Fruit fly (Drosophila melanogaster) whole organism, embryonic: Measurements from ENCODE around the gene CG33233.

Source experiments
- Adf1 ChIP-seq: fragments of 200-800 bp; sonication (Bioruptor generic); IDR thresholded peaks from 2 replicates; pipeline ENCODE4 v1.3.6; 2022; ENCODE audit warnings: missing biosample characterization, missing genetic modification characterization
- Aef1 ChIP-seq: fragments of 200-800 bp; sonication (Bioruptor generic); IDR thresholded peaks from 3 replicates; pipeline ENCODE4 v1.3.6; 2022; ENCODE audit warnings: missing biosample characterization, missing genetic modification characterization
- B-H1 ChIP-seq: fragments of 200-800 bp; sonication (Bioruptor generic); IDR thresholded peaks from 3 replicates; pipeline ENCODE4 v1.3.6; 2022; ENCODE audit warnings: missing biosample characterization, missing genetic modification characterization
- CG10209 ChIP-seq: fragments of 200-800 bp; sonication (Bioruptor generic); optimal IDR thresholded peaks from 3 replicates; lab custom pipeline; 2017; ENCODE audit warnings: missing biosample characterization, mild to moderate bottlenecking, missing genetic modification characterization, missing genetic modification reagents
- CG10543 ChIP-seq: fragments of 200-800 bp; sonication (Bioruptor generic); optimal IDR thresholded peaks from 3 replicates; lab custom pipeline; 2017; ENCODE audit warnings: missing biosample characterization, mild to moderate bottlenecking, missing genetic modification characterization, moderate library complexity
- CG10565 ChIP-seq: fragments of 200-800 bp; sonication (Bioruptor generic); optimal IDR thresholded peaks from 3 replicates; lab custom pipeline; 2016; ENCODE audit warnings: missing biosample characterization, mild to moderate bottlenecking, missing genetic modification characterization
- CG11696 ChIP-seq: fragments of 200-800 bp; sonication (Bioruptor generic); IDR thresholded peaks from 2 replicates; pipeline ENCODE4 v1.3.6; 2022; ENCODE audit warnings: missing biosample characterization, missing genetic modification characterization
- CG12391 ChIP-seq: fragments of 200-800 bp; sonication (Bioruptor generic); optimal IDR thresholded peaks from 3 replicates; lab custom pipeline; 2018; ENCODE audit warnings: missing biosample characterization, mild to moderate bottlenecking, missing genetic modification characterization, moderate library complexity
- CG13296 ChIP-seq: fragments of 200-800 bp; sonication (Bioruptor generic); optimal IDR thresholded peaks from 3 replicates; lab custom pipeline; 2018; ENCODE audit warnings: missing biosample characterization, mild to moderate bottlenecking, missing genetic modification characterization
- CG1603 ChIP-seq: fragments of 200-800 bp; sonication (Bioruptor generic); optimal IDR thresholded peaks from 2 replicates; lab custom pipeline; 2019; ENCODE audit warnings: missing biosample characterization, mild to moderate bottlenecking, missing genetic modification characterization, moderate library complexity
- CG17361 ChIP-seq: fragments of 200-800 bp; sonication (Bioruptor generic); IDR thresholded peaks from 3 replicates; pipeline ENCODE4 v1.3.6; 2022; ENCODE audit warnings: missing biosample characterization, missing genetic modification characterization
- CG17385 ChIP-seq: fragments of 200-800 bp; sonication (Bioruptor generic); optimal IDR thresholded peaks from 3 replicates; lab custom pipeline; 2018; ENCODE audit warnings: missing biosample characterization, mild to moderate bottlenecking, missing genetic modification characterization
- CG17829 ChIP-seq: fragments of 200-800 bp; optimal IDR thresholded peaks from 2 replicates; lab custom pipeline; 2019; ENCODE audit warnings: missing biosample characterization, mild to moderate bottlenecking, missing genetic modification characterization, moderate library complexity
- CG18764 ChIP-seq: fragments of 200-800 bp; sonication (Bioruptor generic); optimal IDR thresholded peaks from 3 replicates; lab custom pipeline; 2016; ENCODE audit warnings: missing biosample characterization, missing genetic modification characterization
- CG2712 ChIP-seq: fragments of 200-800 bp; optimal IDR thresholded peaks from 3 replicates; lab custom pipeline; 2019; ENCODE audit warnings: missing biosample characterization, mild to moderate bottlenecking, missing genetic modification characterization, moderate library complexity
- CG2889 ChIP-seq: fragments of 200-800 bp; sonication (Bioruptor generic); IDR thresholded peaks from 3 replicates; pipeline ENCODE4 v1.3.6; 2022; ENCODE audit warnings: missing biosample characterization, missing genetic modification characterization
- CG30020 ChIP-seq: fragments of 200-800 bp; optimal IDR thresholded peaks from 2 replicates; lab custom pipeline; 2019; ENCODE audit warnings: missing biosample characterization, mild to moderate bottlenecking, missing genetic modification characterization, moderate library complexity
- CG4360 ChIP-seq: fragments of 200-800 bp; sonication (Bioruptor generic); IDR thresholded peaks from 2 replicates; pipeline ENCODE4 v1.3.6; 2022; ENCODE audit warnings: missing biosample characterization, missing genetic modification characterization
- CG6765 ChIP-seq: fragments of 200-800 bp; sonication (Bioruptor generic); optimal IDR thresholded peaks from 3 replicates; lab custom pipeline; 2017; ENCODE audit warnings: missing biosample characterization, mild to moderate bottlenecking, missing genetic modification characterization
- CG9797 ChIP-seq: fragments of 200-800 bp; sonication (Bioruptor generic); optimal IDR thresholded peaks from 3 replicates; lab custom pipeline; 2018; ENCODE audit warnings: missing biosample characterization, mild to moderate bottlenecking, missing genetic modification characterization
- D19A ChIP-seq: fragments of 200-800 bp; optimal IDR thresholded peaks from 3 replicates; lab custom pipeline; 2019; ENCODE audit warnings: missing biosample characterization, mild to moderate bottlenecking, missing genetic modification characterization, moderate library complexity
- D19B ChIP-seq: fragments of 200-800 bp; sonication (Bioruptor generic); optimal IDR thresholded peaks from 2 replicates; lab custom pipeline; 2017; ENCODE audit warnings: missing biosample characterization, mild to moderate bottlenecking, missing genetic modification characterization
- Deaf1 ChIP-seq: fragments of 200-800 bp; optimal IDR thresholded peaks from 3 replicates; lab custom pipeline; 2019; ENCODE audit warnings: missing biosample characterization, mild to moderate bottlenecking, missing genetic modification characterization, moderate library complexity
- Drgx ChIP-seq: fragments of 200-800 bp; sonication (Bioruptor generic); IDR thresholded peaks from 2 replicates; pipeline ENCODE4 v1.3.6; 2022; ENCODE audit warnings: missing biosample characterization, missing genetic modification characterization
- Eip74EF ChIP-seq, 2 experiments: fragments of 200-800 bp in 1 of 2; fragments of >200 bp in 1 of 2; sonication (Bioruptor generic) in 1 of 2; optimal IDR thresholded peaks; 2 replicates each; lab custom pipeline; 2017 to 2019; ENCODE audit warnings: missing biosample characterization in 2 of 2, missing genetic modification characterization in 2 of 2, mild to moderate bottlenecking in 1 of 2, moderate library complexity in 1 of 2
- HHEX ChIP-seq: fragments of 200-800 bp; sonication (Bioruptor generic); optimal IDR thresholded peaks from 3 replicates; lab custom pipeline; 2017; ENCODE audit warnings: missing biosample characterization, mild to moderate bottlenecking, missing genetic modification characterization, missing genetic modification reagents
- NK7.1 ChIP-seq: fragments of 200-800 bp; sonication (Bioruptor generic); optimal IDR thresholded peaks from 3 replicates; lab custom pipeline; 2016; ENCODE audit warnings: missing biosample characterization, missing genetic modification characterization
- PHDP ChIP-seq: fragments of 200-800 bp; sonication (Bioruptor generic); optimal IDR thresholded peaks from 3 replicates; lab custom pipeline; 2018; ENCODE audit warnings: missing biosample characterization, mild to moderate bottlenecking, missing genetic modification characterization, moderate library complexity
- Ptx1 ChIP-seq: fragments of 200-800 bp; sonication (Bioruptor generic); IDR thresholded peaks from 2 replicates; pipeline ENCODE4 v1.3.6; 2022; ENCODE audit warnings: missing biosample characterization, missing genetic modification characterization
- Ssrp ChIP-seq: fragments of 200-800 bp; sonication (Bioruptor generic); optimal IDR thresholded peaks from 2 replicates; lab custom pipeline; 2018; ENCODE audit warnings: missing biosample characterization, mild to moderate bottlenecking, missing genetic modification characterization, moderate library complexity
- Usf ChIP-seq: fragments of 200-800 bp; sonication (Bioruptor generic); optimal IDR thresholded peaks from 2 replicates; lab custom pipeline; 2017; ENCODE audit warnings: missing genotype, missing biosample characterization, missing genetic modification characterization
- Xrp1 ChIP-seq: fragments of 200-800 bp; sonication (Bioruptor generic); IDR thresholded peaks from 2 replicates; pipeline ENCODE4 v1.3.6; 2022; ENCODE audit warnings: missing biosample characterization, missing genetic modification characterization
- ato ChIP-seq: fragments of 200-800 bp; sonication (Bioruptor generic); IDR thresholded peaks from 2 replicates; pipeline ENCODE4 v1.3.6; 2022; ENCODE audit warnings: missing biosample characterization, missing genetic modification characterization; ENCODE audit not compliant: partially characterized antibody
- az2 ChIP-seq: fragments of 200-800 bp; sonication (Bioruptor generic); optimal IDR thresholded peaks from 3 replicates; lab custom pipeline; 2016; ENCODE audit warnings: missing biosample characterization, missing genetic modification characterization
- cg ChIP-seq: fragments of 200-800 bp; sonication (Bioruptor generic); optimal IDR thresholded peaks from 3 replicates; lab custom pipeline; 2019; ENCODE audit warnings: missing biosample characterization, mild to moderate bottlenecking, missing genetic modification characterization, moderate library complexity
- dan ChIP-seq: fragments of 200-800 bp; sonication (Bioruptor generic); IDR thresholded peaks from 2 replicates; pipeline ENCODE4 v1.3.6; 2022; ENCODE audit warnings: missing biosample characterization, missing genetic modification characterization
- dati ChIP-seq: fragments of 200-800 bp; sonication (Bioruptor generic); IDR thresholded peaks from 2 replicates; pipeline ENCODE4 v1.3.6; 2022; ENCODE audit warnings: missing biosample characterization, missing genetic modification characterization
- hkb ChIP-seq, 2 experiments: fragments of 200-800 bp in 1 of 2; fragments of >200 bp in 1 of 2; sonication (Bioruptor generic) in 1 of 2; IDR thresholded peaks in 1 of 2; optimal IDR thresholded peaks in 1 of 2; 2 replicates each; pipeline versions ENCODE4 v1.3.6 to Lab custom; 2017 to 2022; ENCODE audit warnings: missing biosample characterization in 1 of 2, missing genetic modification characterization in 1 of 2
- nom ChIP-seq: fragments of 200-800 bp; sonication (Bioruptor generic); optimal IDR thresholded peaks from 2 replicates; lab custom pipeline; 2017; ENCODE audit warnings: missing biosample characterization, missing genetic modification characterization, mild to moderate bottlenecking, moderate library complexity, missing genetic modification reagents
- oc ChIP-seq: fragments of 200-800 bp; sonication (Bioruptor generic); optimal IDR thresholded peaks from 2 replicates; lab custom pipeline; 2018; ENCODE audit warnings: missing biosample characterization, mild to moderate bottlenecking, missing genetic modification characterization, moderate library complexity
- odd ChIP-seq: fragments of 200-800 bp; sonication (Bioruptor generic); optimal IDR thresholded peaks from 2 replicates; lab custom pipeline; 2017; ENCODE audit warnings: missing biosample characterization, mild to moderate bottlenecking, missing genetic modification characterization
- sc ChIP-seq, 3 experiments: fragments of >200 bp in 2 of 3; fragments of 200-800 bp in 1 of 3; sonication (Bioruptor generic) in 1 of 3; optimal IDR thresholded peaks; 2 replicates in 2 of 3; 3 replicates in 1 of 3; lab custom pipeline; 2017; ENCODE audit warnings: mild to moderate bottlenecking in 1 of 3, missing biosample characterization in 1 of 3, missing genetic modification characterization in 1 of 3, missing genetic modification reagents in 1 of 3
- scrt ChIP-seq: fragments of 200-800 bp; sonication (Bioruptor generic); optimal IDR thresholded peaks from 2 replicates; lab custom pipeline; 2018; ENCODE audit warnings: missing biosample characterization, mild to moderate bottlenecking, missing genetic modification characterization, moderate library complexity
- sens ChIP-seq: fragments of 200-800 bp; sonication (Bioruptor generic); peaks from one replicate; lab custom pipeline; 2016; ENCODE audit warnings: missing biosample characterization, missing genetic modification characterization
- shn ChIP-seq: fragments of 200-800 bp; sonication (Bioruptor generic); optimal IDR thresholded peaks from 3 replicates; lab custom pipeline; 2016; ENCODE audit warnings: missing biosample characterization, missing genetic modification characterization
- zen2 ChIP-seq: fragments of 200-800 bp; sonication (Bioruptor generic); IDR thresholded peaks from 3 replicates; pipeline ENCODE4 v1.3.6; 2022; ENCODE audit warnings: missing biosample characterization, missing genetic modification characterization; ENCODE audit not compliant: partially characterized antibody
- zfh2 ChIP-seq: fragments of 200-800 bp; sonication (Bioruptor generic); optimal IDR thresholded peaks from 2 replicates; lab custom pipeline; 2016; ENCODE audit warnings: missing biosample characterization, missing genetic modification characterization

CG33233 gene

dm6 chr3L:2636023-2636968 lies 23.1 kb upstream of the CG33233 start (continued):
- no peak for TF ChIP-seq D19B (GFP tag; lab: Kevin White, UChicago)
- TF ChIP-seq hkb (optimal IDR thresholded peaks at IDR 0.05; lab: Kevin White, UChicago): no peak
- TF ChIP-seq hkb (GFP tag; IDR thresholded peaks at IDR 0.05; lab: Robert Waterston, UW): peak; percentile 44; the same call in 1 of the 2 replicates
- no peak for TF ChIP-seq zfh2 (GFP tag; lab: Kevin White, UChicago)
- no peak for TF ChIP-seq CG2889
- no peak for TF ChIP-seq CG9797 (GFP tag; lab: Kevin White, UChicago)
- peak; percentile 47; the same call in 1 of the 2 replicates for TF ChIP-seq Xrp1
- no peak for TF ChIP-seq odd (GFP tag; lab: Kevin White, UChicago)
- TF ChIP-seq Ssrp (tag; lab: Kevin White, UChicago): no peak
- TF ChIP-seq PHDP (tag; lab: Kevin White, UChicago): no peak
- no peak for TF ChIP-seq CG13296 (GFP tag; lab: Kevin White, UChicago)
- peak; percentile 63 for TF ChIP-seq Deaf1
- peak; percentile 45 for TF ChIP-seq sens (GFP tag; lab: Kevin White, UChicago)
- TF ChIP-seq CG2712: peak; percentile 29
- no peak for TF ChIP-seq shn
- TF ChIP-seq cg (GFP tag; lab: Kevin White, UChicago): peak; percentile 86
- peak; percentile 77 for TF ChIP-seq Drgx
- peak; percentile 7 for TF ChIP-seq az2 (GFP tag; lab: Kevin White, UChicago)
- no peak for TF ChIP-seq Ptx1
- TF ChIP-seq CG18764: no peak
- TF ChIP-seq CG4360: peak; percentile 94
- no peak for TF ChIP-seq ato (GFP tag; lab: Robert Waterston, UW)
- peak; percentile 51; the same call in 2 of the 3 replicates for TF ChIP-seq Aef1
- TF ChIP-seq scrt (GFP tag; lab: Kevin White, UChicago): no peak
- TF ChIP-seq Eip74EF (GFP tag; optimal IDR thresholded peaks at IDR 0.05; lab: Kevin White, UChicago): no peak
- no peak for TF ChIP-seq dan
- TF ChIP-seq CG11696 (GFP tag; lab: Robert Waterston, UW): no peak
- peak; percentile 22 for TF ChIP-seq D19A
- TF ChIP-seq Usf (GFP tag; lab: Kevin White, UChicago): no peak
- no peak for TF ChIP-seq CG6765 (GFP tag; lab: Kevin White, UChicago)
- peak; percentile 4 for TF ChIP-seq CG10209 (GFP tag; lab: Kevin White, UChicago)
- TF ChIP-seq HHEX (GFP tag; lab: Kevin White, UChicago): no peak
- no peak for TF ChIP-seq CG17361 (GFP tag; lab: Robert Waterston, UW)
- peak; percentile 37 for TF ChIP-seq CG17385 (GFP tag; lab: Kevin White, UChicago)
- peak; percentile 51; the same call in 1 of the 2 replicates for TF ChIP-seq Adf1 (GFP tag; lab: Robert Waterston, UW)
- TF ChIP-seq zen2 (GFP tag; lab: Robert Waterston, UW): 0 out of 3 replicates have a peak, but pooled peaks have one; percentile 22
- no peak for TF ChIP-seq CG10543 (GFP tag; lab: Kevin White, UChicago)
- TF ChIP-seq oc: no peak
- TF ChIP-seq B-H1 (GFP tag; lab: Robert Waterston, UW): peak; percentile 13; the same call in 1 of the 3 replicates
- TF ChIP-seq CG10565 (GFP tag; lab: Kevin White, UChicago): no peak
- peak; percentile 12 for TF ChIP-seq CG17829 (tag; lab: Kevin White, UChicago)
- no peak for TF ChIP-seq CG30020 (tag; lab: Kevin White, UChicago)
- no peak for TF ChIP-seq NK7.1 (GFP tag; lab: Kevin White, UChicago)
- TF ChIP-seq CG1603: no peak
- TF ChIP-seq CG12391: peak; percentile 5
- TF ChIP-seq nom (GFP tag; lab: Kevin White, UChicago): peak; percentile 6
- TF ChIP-seq sc (optimal IDR thresholded peaks at IDR 0.05; lab: Kevin White, UChicago): no peak
- TF ChIP-seq sc (GFP tag; optimal IDR thresholded peaks at IDR 0.05; lab: Kevin White, UChicago): no peak
- TF ChIP-seq dati (GFP tag; lab: Robert Waterston, UW): no peak
